Worm (Caenorhabditis elegans) whole organism, L3 larva: ENCODE measurements around the gene pro-3.

Source experiments
- elt-1 ChIP-seq: fragments of 150-350 bp; optimal IDR thresholded peaks from 2 replicates; lab custom pipeline; 2014; ENCODE audit warnings: missing biosample characterization, missing genetic modification characterization
- elt-3 ChIP-seq, 3 experiments: fragments of 150-350 bp in 1 of 3; sonication (generic microtip) in 2 of 3; optimal IDR thresholded peaks; 2 replicates in 2 of 3; 4 replicates in 1 of 3; lab custom pipeline; 2014 to 2017; ENCODE audit warnings: missing biosample characterization in 3 of 3, missing genetic modification characterization in 3 of 3
- fkh-10 ChIP-seq: sonication (generic microtip); optimal IDR thresholded peaks from 2 replicates; lab custom pipeline; 2017; ENCODE audit warnings: missing biosample characterization, missing genetic modification reagents, missing genetic modification characterization
- lsy-12 ChIP-seq: sonication (generic microtip); optimal IDR thresholded peaks from 2 replicates; lab custom pipeline; 2016; ENCODE audit warnings: mild to moderate bottlenecking, missing genetic modification characterization, missing compliant biosample characterization
- nfya-1 ChIP-seq: sonication (generic microtip); optimal IDR thresholded peaks from 2 replicates; lab custom pipeline; 2017; ENCODE audit warnings: missing genetic modification characterization, mild to moderate bottlenecking, missing compliant biosample characterization, antibody characterized with exemption, moderate library complexity; ENCODE audit not compliant: insufficient read depth
- nhr-11 ChIP-seq: fragments of 150-350 bp; optimal IDR thresholded peaks from 2 replicates; lab custom pipeline; 2014; ENCODE audit warnings: missing biosample characterization, missing genetic modification characterization
- nhr-25 ChIP-seq: sonication (generic microtip); optimal IDR thresholded peaks from 2 replicates; lab custom pipeline; 2017; ENCODE audit warnings: missing biosample characterization, missing genetic modification characterization
- nhr-76 ChIP-seq: fragments of 150-350 bp; sonication (generic microtip); optimal IDR thresholded peaks from 5 replicates; lab custom pipeline; 2014; ENCODE audit warnings: missing biosample characterization, missing genetic modification characterization
- nhr-77 ChIP-seq: fragments of 150-350 bp; optimal IDR thresholded peaks from 2 replicates; lab custom pipeline; 2014; ENCODE audit warnings: missing biosample characterization, missing genetic modification characterization
- pqm-1 ChIP-seq: fragments of 150-350 bp; optimal IDR thresholded peaks from 2 replicates; lab custom pipeline; 2017; ENCODE audit warnings: missing biosample characterization, missing genetic modification characterization, inconsistent platforms
- snpc-4 ChIP-seq: fragments of 150-350 bp; optimal IDR thresholded peaks from 2 replicates; lab custom pipeline; 2014; ENCODE audit warnings: missing biosample characterization, missing genetic modification characterization
- tbx-2 ChIP-seq: sonication (generic microtip); optimal IDR thresholded peaks from 2 replicates; lab custom pipeline; 2016; ENCODE audit warnings: mild to moderate bottlenecking, missing genetic modification characterization, missing compliant biosample characterization
- ztf-11 ChIP-seq: fragments of 150-350 bp; optimal IDR thresholded peaks from 2 replicates; lab custom pipeline; 2014; ENCODE audit warnings: missing biosample characterization, missing genetic modification characterization

DNA sequence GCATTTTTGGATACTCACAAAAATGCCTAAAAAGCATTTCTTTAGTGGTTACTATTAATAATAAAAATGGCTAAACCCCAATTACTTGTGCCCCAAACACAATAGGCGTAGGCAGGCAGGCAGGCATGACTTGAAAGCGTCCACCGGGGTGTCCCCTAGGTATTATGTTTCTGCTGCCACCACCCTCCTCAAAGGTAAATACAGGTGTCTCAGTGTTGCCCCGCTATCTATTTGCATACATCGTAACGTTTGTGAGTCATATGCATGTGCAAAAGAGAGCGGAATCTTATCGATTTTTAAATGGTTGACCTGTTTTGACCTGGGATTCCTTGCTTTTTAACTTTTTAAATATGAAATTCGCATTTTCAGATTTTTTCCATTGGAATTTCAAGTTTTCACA is 35.0 kb upstream of the pro-3 start:
- TF ChIP-seq nhr-25 (tag; lab: Kevin White, UChicago) (no peak), tbx-2 (tag; lab: Kevin White, UChicago) (no peak), snpc-4 (tag; lab: Kevin White, UChicago) (no peak), elt-3 (tag; optimal IDR thresholded peaks at IDR 0.05; lab: Kevin White, UChicago) (no peak), pqm-1 (tag; lab: Kevin White, UChicago) (no peak), fkh-10 (GFP tag; lab: Kevin White, UChicago) (no peak), nhr-11 (no peak), lsy-12 (tag; lab: Kevin White, UChicago) (no peak), nhr-77 (tag; lab: Kevin White, UChicago) (no peak), ztf-11 (no peak), nhr-76 (tag; lab: Kevin White, UChicago) (no peak), nfya-1 (tag; lab: Kevin White, UChicago) (no peak), elt-1 (no peak)
